Worm (Caenorhabditis elegans): Measurements from ENCODE around the gene K05D4.9.

Gene K05D4.9

ce11 chrV:16120922-16121321, 50.7 kb downstream of the K05D4.9 start, which contains the start of gene skr-3:
Gene skr-3 (plus strand): TSS chrV:16121084.
- TF ChIP-seq tab-1 (GFP tag; IDR thresholded peaks at IDR 0.05), result no peak
- TF ChIP-seq klf-2 (GFP tag; conservative IDR thresholded peaks at IDR 0.05), result no peak
- no peak for TF ChIP-seq T22C8.4 (GFP tag; IDR thresholded peaks at IDR 0.05)
- no peak for TF ChIP-seq ztf-29 (GFP tag; IDR thresholded peaks at IDR 0.05)
- no peak for TF ChIP-seq cog-1 (tag; optimal IDR thresholded peaks at IDR 0.05)
- TF ChIP-seq ref-1 (GFP tag; conservative IDR thresholded peaks at IDR 0.05), result no peak

DNA sequence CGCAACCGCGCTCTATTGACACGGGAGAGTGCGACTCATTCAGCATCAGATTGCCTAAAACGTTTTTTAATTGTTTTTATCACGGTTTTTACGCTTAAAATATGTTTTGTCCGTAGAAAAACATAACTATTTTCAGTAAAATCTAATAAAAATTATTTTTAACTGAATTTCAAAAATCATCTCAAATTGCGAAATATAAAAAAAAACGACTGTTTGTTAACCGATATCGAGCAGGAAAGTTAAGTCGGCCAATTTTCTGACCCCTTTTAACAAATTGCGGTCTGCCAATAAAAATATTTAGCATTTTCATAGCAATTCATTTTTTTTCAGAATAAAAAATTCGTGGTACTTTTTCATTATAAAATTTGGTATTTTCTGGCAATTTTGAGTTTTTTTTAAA, 51.1 kb downstream of the K05D4.9 start:
- TF ChIP-seq klf-2 (GFP tag; conservative IDR thresholded peaks at IDR 0.05) (no peak), ztf-23 (GFP tag; IDR thresholded peaks at IDR 0.05) (no peak), med-1 (GFP tag; optimal IDR thresholded peaks at IDR 0.05; ENCODE audit: insufficient read depth) (no peak), ztf-29 (GFP tag; IDR thresholded peaks at IDR 0.05) (no peak), flt-1 (GFP tag; IDR thresholded peaks at IDR 0.05) (no peak), cog-1 (tag; optimal IDR thresholded peaks at IDR 0.05) (no peak), ref-1 (GFP tag; conservative IDR thresholded peaks at IDR 0.05) (no peak), T22C8.4 (GFP tag; IDR thresholded peaks at IDR 0.05) (no peak), tab-1 (GFP tag; IDR thresholded peaks at IDR 0.05) (no peak)

Measured in whole organism, midembryonic.